Fruit fly (Drosophila melanogaster) whole organism, wandering third instar larva: ENCODE results near the gene Inx5.

ENCODE experiments used
- Abd-B ChIP-seq: fragments of >200 bp; optimal IDR thresholded peaks from 2 replicates; lab custom pipeline; 2017; ENCODE audit warnings: missing biosample characterization, missing genetic modification characterization
- CG32264 ChIP-seq: fragments of 200-800 bp; sonication (Bioruptor generic); optimal IDR thresholded peaks from 2 replicates; lab custom pipeline; 2016; ENCODE audit warnings: missing biosample characterization, missing genetic modification characterization
- CG9705 ChIP-seq: fragments of 200-800 bp; sonication (Bioruptor generic); optimal IDR thresholded peaks from 2 replicates; lab custom pipeline; 2018; ENCODE audit warnings: missing biosample characterization, mild to moderate bottlenecking, missing genetic modification characterization
- CrebA ChIP-seq: fragments of 200-800 bp; sonication (Bioruptor generic); optimal IDR thresholded peaks from 2 replicates; lab custom pipeline; 2016; ENCODE audit warnings: missing biosample characterization, mild to moderate bottlenecking, missing genetic modification characterization, borderline replicate concordance
- Dfd ChIP-seq: fragments of >200 bp; optimal IDR thresholded peaks from 2 replicates; lab custom pipeline; 2017; ENCODE audit warnings: missing biosample characterization, missing genetic modification characterization
- Dif ChIP-seq: fragments of 200-275, 200-300 bp; sonication (Bioruptor generic); optimal IDR thresholded peaks from 2 replicates; lab custom pipeline; 2018; ENCODE audit warnings: missing biosample characterization, missing genetic modification characterization; ENCODE audit not compliant: partially characterized antibody
- GATAd ChIP-seq: sonication (Bioruptor generic); optimal IDR thresholded peaks from 2 replicates; lab custom pipeline; 2016; ENCODE audit warnings: missing biosample characterization, missing genetic modification characterization
- HLH106 ChIP-seq: fragments of 200-800 bp; optimal IDR thresholded peaks from 3 replicates; lab custom pipeline; 2019; ENCODE audit warnings: missing biosample characterization, mild to moderate bottlenecking, missing genetic modification characterization, moderate library complexity
- Hnf4 ChIP-seq: fragments of 200-800 bp; sonication (Bioruptor generic); optimal IDR thresholded peaks from 2 replicates; lab custom pipeline; 2016; ENCODE audit warnings: missing biosample characterization, mild to moderate bottlenecking, missing genetic modification characterization
- Hr78 ChIP-seq: fragments of >200 bp; optimal IDR thresholded peaks from 2 replicates; lab custom pipeline; 2017; ENCODE audit warnings: missing biosample characterization, missing genetic modification characterization
- Hr83 ChIP-seq: fragments of 200-300 bp; sonication (Bioruptor generic); optimal IDR thresholded peaks from 2 replicates; lab custom pipeline; 2016; ENCODE audit warnings: missing biosample characterization, mild to moderate bottlenecking, missing genetic modification characterization, moderate library complexity; ENCODE audit not compliant: poor library complexity, severe bottlenecking
- Myc ChIP-seq: fragments of >200 bp; optimal IDR thresholded peaks from 2 replicates; lab custom pipeline; 2017
- N ChIP-seq: fragments of >200 bp; optimal IDR thresholded peaks from 2 replicates; lab custom pipeline; 2018; ENCODE audit warnings: missing biosample characterization, missing external identifiers, missing genetic modification characterization
- OdsH ChIP-seq: fragments of 200-800 bp; sonication (Bioruptor generic); optimal IDR thresholded peaks from 2 replicates; lab custom pipeline; 2016; ENCODE audit warnings: missing biosample characterization, mild to moderate bottlenecking, missing genetic modification characterization
- Rel ChIP-seq, 2 experiments: fragments of 200-800 bp; sonication (Bioruptor generic) in 1 of 2; optimal IDR thresholded peaks; 2 replicates in 1 of 2; 3 replicates in 1 of 2; lab custom pipeline; 2016 to 2019; ENCODE audit warnings: mild to moderate bottlenecking in 2 of 2, missing biosample characterization in 2 of 2, missing genetic modification characterization in 2 of 2, moderate library complexity in 1 of 2
- Sp1 ChIP-seq: fragments of 200-800 bp; sonication (Bioruptor generic); optimal IDR thresholded peaks from 3 replicates; lab custom pipeline; 2019; ENCODE audit warnings: missing biosample characterization, mild to moderate bottlenecking, missing genetic modification characterization, moderate library complexity
- Vsx2 ChIP-seq: fragments of 200-300, 225-300 bp; sonication (Bioruptor generic); optimal IDR thresholded peaks from 2 replicates; lab custom pipeline; 2018; ENCODE audit warnings: missing biosample characterization, missing genetic modification characterization; ENCODE audit not compliant: partially characterized antibody
- br ChIP-seq: fragments of 200-800 bp; sonication (Bioruptor generic); optimal IDR thresholded peaks from 2 replicates; lab custom pipeline; 2016; ENCODE audit warnings: missing biosample characterization, missing genetic modification characterization
- brk ChIP-seq: fragments of 200-800 bp; sonication (Bioruptor generic); optimal IDR thresholded peaks from 2 replicates; lab custom pipeline; 2016; ENCODE audit warnings: missing biosample characterization, mild to moderate bottlenecking, missing genetic modification characterization
- dl ChIP-seq, 2 experiments: fragments of 175-275, 200-275 bp in 1 of 2; fragments of 200-275 bp in 1 of 2; sonication (Bioruptor generic); optimal IDR thresholded peaks; lab custom pipeline; 2018; ENCODE audit warnings: mild to moderate bottlenecking in 2 of 2, missing biosample characterization in 2 of 2, missing genetic modification characterization in 2 of 2, moderate library complexity in 2 of 2; ENCODE audit not compliant: partially characterized antibody in 2 of 2, insufficient read depth in 1 of 2
- dmrt93B ChIP-seq: fragments of 200-800 bp; sonication (Bioruptor generic); optimal IDR thresholded peaks from 2 replicates; lab custom pipeline; 2018; ENCODE audit warnings: missing biosample characterization, mild to moderate bottlenecking, missing genetic modification characterization
- dsf ChIP-seq: sonication (Bioruptor generic); optimal IDR thresholded peaks from 2 replicates; lab custom pipeline; 2016; ENCODE audit warnings: missing biosample characterization, missing genetic modification characterization, borderline replicate concordance
- ey ChIP-seq: fragments of 200-800 bp; sonication (Bioruptor generic); optimal IDR thresholded peaks from 2 replicates; lab custom pipeline; 2016; ENCODE audit warnings: missing biosample characterization, missing genetic modification characterization
- foxo ChIP-seq, 2 experiments: fragments of 200-800 bp; sonication (Bioruptor generic); optimal IDR thresholded peaks; 2 replicates in 1 of 2; 3 replicates in 1 of 2; lab custom pipeline; 2016 to 2017; ENCODE audit warnings: missing biosample characterization in 2 of 2, missing genetic modification characterization in 2 of 2
- fru ChIP-seq: fragments of 200-800 bp; sonication (Bioruptor generic); optimal IDR thresholded peaks from 3 replicates; lab custom pipeline; 2016; ENCODE audit warnings: missing biosample characterization, mild to moderate bottlenecking, missing genetic modification characterization
- h ChIP-seq: fragments of 200-800 bp; sonication (Bioruptor generic); optimal IDR thresholded peaks from 3 replicates; lab custom pipeline; 2016; ENCODE audit warnings: missing biosample characterization, mild to moderate bottlenecking, missing genetic modification characterization
- jim ChIP-seq: fragments of 175-275, 200-325 bp; sonication (Bioruptor generic); optimal IDR thresholded peaks from 2 replicates; lab custom pipeline; 2016; ENCODE audit warnings: missing biosample characterization, mild to moderate bottlenecking, missing genetic modification characterization
- lola ChIP-seq: fragments of >200 bp; optimal IDR thresholded peaks from 2 replicates; lab custom pipeline; 2017; ENCODE audit warnings: missing biosample characterization, missing genetic modification characterization
- pan ChIP-seq: fragments of >200 bp; optimal IDR thresholded peaks from 2 replicates; lab custom pipeline; 2017
- rgr ChIP-seq: fragments of 200-800 bp; sonication (Bioruptor generic); optimal IDR thresholded peaks from 3 replicates; lab custom pipeline; 2016; ENCODE audit warnings: missing biosample characterization, mild to moderate bottlenecking, missing genetic modification characterization
- sage ChIP-seq: fragments of 200-800 bp; sonication (Bioruptor generic); optimal IDR thresholded peaks from 2 replicates; lab custom pipeline; 2016; ENCODE audit warnings: missing biosample characterization, mild to moderate bottlenecking, missing genetic modification characterization
- sv ChIP-seq: fragments of 200-800 bp; sonication (Bioruptor generic); optimal IDR thresholded peaks from 3 replicates; lab custom pipeline; 2016; ENCODE audit warnings: missing biosample characterization, missing genetic modification characterization
- tai ChIP-seq: sonication (Bioruptor generic); optimal IDR thresholded peaks from 2 replicates; lab custom pipeline; 2016; ENCODE audit warnings: missing biosample characterization, missing genetic modification characterization
- usp ChIP-seq: fragments of >200 bp; optimal IDR thresholded peaks from 2 replicates; lab custom pipeline; 2017; ENCODE audit warnings: missing biosample characterization, missing genetic modification characterization
- woc ChIP-seq: sonication (Bioruptor generic); optimal IDR thresholded peaks from 2 replicates; lab custom pipeline; 2016; ENCODE audit warnings: missing biosample characterization, mild to moderate bottlenecking, missing genetic modification characterization

The Inx5 gene

dm6 chrX:19144785-19145422 lies 25.8 kb downstream of the Inx5 start:
- TF ChIP-seq tai (GFP tag; lab: Kevin White, UChicago) = no peak
- no peak for TF ChIP-seq CG9705 (GFP tag; lab: Kevin White, UChicago)
- no peak for TF ChIP-seq GATAd
- TF ChIP-seq Sp1 (GFP tag; lab: Kevin White, UChicago) = no peak
- peak in 1 of 2 experiments; percentile 5 for TF ChIP-seq foxo (GFP tag; optimal IDR thresholded peaks at IDR 0.05; lab: Kevin White, UChicago)
- no peak for TF ChIP-seq jim (GFP tag; lab: Kevin White, UChicago)
- TF ChIP-seq ey (GFP tag; lab: Kevin White, UChicago) = no peak
- TF ChIP-seq Dfd = no peak
- no peak for TF ChIP-seq HLH106 (tag; lab: Kevin White, UChicago)
- peak; percentile 22 for TF ChIP-seq h (GFP tag; lab: Kevin White, UChicago)
- TF ChIP-seq Hnf4 (GFP tag; lab: Kevin White, UChicago) = no peak
- TF ChIP-seq usp (GFP tag; lab: Kevin White, UChicago) = no peak
- TF ChIP-seq dsf = no peak
- no peak for TF ChIP-seq lola
- peak; percentile 15 for TF ChIP-seq fru (GFP tag; lab: Kevin White, UChicago)
- no peak for TF ChIP-seq Abd-B (GFP tag; lab: Kevin White, UChicago)
- TF ChIP-seq N (GFP tag; lab: Kevin White, UChicago) = no peak
- no peak for TF ChIP-seq sage (GFP tag; lab: Kevin White, UChicago)
- no peak for TF ChIP-seq Rel (GFP tag; optimal IDR thresholded peaks at IDR 0.05; lab: Kevin White, UChicago)
- TF ChIP-seq Rel (tag; optimal IDR thresholded peaks at IDR 0.05; lab: Kevin White, UChicago) = peak; percentile 90
- no peak for TF ChIP-seq Hr78 (GFP tag; lab: Kevin White, UChicago)
- TF ChIP-seq Myc (lab: Kevin White, UChicago) = no peak
- no peak for TF ChIP-seq dmrt93B (GFP tag; lab: Kevin White, UChicago)
- TF ChIP-seq Dif (GFP tag; lab: Kevin White, UChicago) = no peak
- TF ChIP-seq pan (lab: Kevin White, UChicago) = no peak
- TF ChIP-seq sv (GFP tag; lab: Kevin White, UChicago) = no peak
- no peak for TF ChIP-seq woc (GFP tag; lab: Kevin White, UChicago)
- no peak for TF ChIP-seq OdsH (GFP tag; lab: Kevin White, UChicago)
- TF ChIP-seq CG32264 (GFP tag; lab: Kevin White, UChicago) = no peak
- TF ChIP-seq dl (GFP tag; optimal IDR thresholded peaks at IDR 0.05; lab: Kevin White, UChicago; ENCODE audit: insufficient read depth in 1 of 2, partially characterized antibody in 2 of 2) = no peak
- no peak for TF ChIP-seq br (GFP tag; lab: Kevin White, UChicago)
- no peak for TF ChIP-seq Hr83
- TF ChIP-seq rgr (GFP tag; lab: Kevin White, UChicago) = peak; percentile 15
- no peak for TF ChIP-seq CrebA (GFP tag; lab: Kevin White, UChicago)
- TF ChIP-seq brk (GFP tag; lab: Kevin White, UChicago) = no peak

DNA sequence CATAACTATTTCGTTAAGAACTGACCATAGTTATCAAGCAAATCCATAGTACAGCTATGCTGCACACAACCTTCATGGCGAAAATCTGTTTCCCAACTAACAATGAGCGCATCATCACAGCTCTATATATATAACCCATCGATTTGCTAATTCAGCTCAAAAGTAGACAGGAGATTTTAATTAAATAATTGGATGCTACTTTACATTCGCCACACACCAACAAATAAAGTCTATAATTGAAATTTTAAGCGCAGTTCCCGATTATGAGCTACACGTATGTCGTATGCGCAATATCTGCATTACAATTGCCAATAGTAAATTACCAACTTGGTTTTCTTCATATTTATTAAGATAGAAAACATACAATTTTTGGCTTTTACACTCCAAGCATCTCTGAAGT lies 34.9 kb downstream of the Inx5 start, which contains the start of gene Obp18a:
Gene Obp18a (minus strand): TSS at position 101 of the 400 bp plus-strand sequence.
- TF ChIP-seq sage (GFP tag; lab: Kevin White, UChicago) = no peak
- no peak for TF ChIP-seq jim (GFP tag; lab: Kevin White, UChicago)
- no peak for TF ChIP-seq Dif (GFP tag; lab: Kevin White, UChicago)
- no peak for TF ChIP-seq Vsx2
- TF ChIP-seq OdsH (GFP tag; lab: Kevin White, UChicago) = no peak
- no peak for TF ChIP-seq dmrt93B (GFP tag; lab: Kevin White, UChicago)
- no peak for TF ChIP-seq br (GFP tag; lab: Kevin White, UChicago)

dm6 chrX:19127216-19127615 lies 43.5 kb downstream of the Inx5 start, which contains the start of gene tgy:
tgy (minus strand) TSS chrX:19127316.
- TF ChIP-seq br (GFP tag; lab: Kevin White, UChicago) = no peak
- TF ChIP-seq OdsH (GFP tag; lab: Kevin White, UChicago) = no peak
- peak in 1 of 2 experiments; percentile 6 for TF ChIP-seq dl (GFP tag; optimal IDR thresholded peaks at IDR 0.05; lab: Kevin White, UChicago; ENCODE audit: insufficient read depth in 1 of 2, partially characterized antibody in 2 of 2)
- no peak for TF ChIP-seq usp (GFP tag; lab: Kevin White, UChicago)
- TF ChIP-seq Dfd = no peak
- TF ChIP-seq fru (GFP tag; lab: Kevin White, UChicago) = peak; percentile 76
